Fruit fly (Drosophila melanogaster) whole organism, embryonic: Measurements from ENCODE around the gene Chchd3.

ENCODE experiments used
- Bgb ChIP-seq: fragments of 200-800 bp; sonication (Bioruptor generic); IDR thresholded peaks from 2 replicates; pipeline ENCODE4 v1.3.6; 2022; ENCODE audit warnings: missing biosample characterization, missing genetic modification characterization; ENCODE audit not compliant: partially characterized antibody
- CG1024 ChIP-seq: fragments of 200-800 bp; sonication (Bioruptor generic); IDR thresholded peaks from 2 replicates; pipeline ENCODE4 v1.3.6; 2022; ENCODE audit warnings: missing biosample characterization, missing genetic modification characterization
- CG10979 ChIP-seq: fragments of 200-800 bp; sonication (Bioruptor generic); optimal IDR thresholded peaks from 2 replicates; lab custom pipeline; 2018; ENCODE audit warnings: missing biosample characterization, mild to moderate bottlenecking, missing genetic modification characterization, moderate library complexity
- CG11247 ChIP-seq: fragments of 200-800 bp; sonication (Bioruptor generic); IDR thresholded peaks from 2 replicates; pipeline ENCODE4 v1.3.6; 2022; ENCODE audit warnings: missing biosample characterization, missing genetic modification characterization
- CG11398 ChIP-seq: fragments of 200-800 bp; sonication (Bioruptor generic); optimal IDR thresholded peaks from 2 replicates; lab custom pipeline; 2016; ENCODE audit warnings: missing biosample characterization, missing genetic modification characterization
- CG1529 ChIP-seq: fragments of 200-800 bp; sonication (Bioruptor generic); optimal IDR thresholded peaks from 3 replicates; lab custom pipeline; 2018; ENCODE audit warnings: missing biosample characterization, missing genetic modification characterization
- CG15514 ChIP-seq: fragments of 200-800 bp; sonication (Bioruptor generic); optimal IDR thresholded peaks from 3 replicates; lab custom pipeline; 2017; ENCODE audit warnings: missing biosample characterization, missing genetic modification characterization, mild to moderate bottlenecking, moderate library complexity, missing genetic modification reagents
- CG3065 ChIP-seq: fragments of 200-800 bp; sonication (Bioruptor generic); optimal IDR thresholded peaks from 2 replicates; lab custom pipeline; 2016; ENCODE audit warnings: missing biosample characterization, missing genetic modification characterization
- CG32772 ChIP-seq: fragments of 200-800 bp; sonication (Bioruptor generic); IDR thresholded peaks from 2 replicates; pipeline ENCODE4 v1.3.6; 2022; ENCODE audit warnings: missing biosample characterization, missing genetic modification characterization
- CG3281 ChIP-seq: fragments of 200-800 bp; sonication (Bioruptor generic); optimal IDR thresholded peaks from 3 replicates; lab custom pipeline; 2017; ENCODE audit warnings: missing biosample characterization, mild to moderate bottlenecking, missing genetic modification characterization
- CG4617 ChIP-seq: fragments of 200-800 bp; sonication (Bioruptor generic); optimal IDR thresholded peaks from 3 replicates; lab custom pipeline; 2016; ENCODE audit warnings: missing biosample characterization, missing genetic modification characterization, borderline replicate concordance
- CG4854 ChIP-seq: fragments of 200-800 bp; sonication (Bioruptor generic); optimal IDR thresholded peaks from 2 replicates; lab custom pipeline; 2016; ENCODE audit warnings: missing biosample characterization, missing genetic modification characterization, inconsistent platforms
- CG8359 ChIP-seq: fragments of 200-800 bp; sonication (Bioruptor generic); optimal IDR thresholded peaks from 2 replicates; lab custom pipeline; 2017; ENCODE audit warnings: missing biosample characterization, mild to moderate bottlenecking, missing genetic modification characterization, borderline replicate concordance
- CG8388 ChIP-seq: fragments of 200-800 bp; sonication (Bioruptor generic); optimal IDR thresholded peaks from 2 replicates; lab custom pipeline; 2019; ENCODE audit warnings: missing biosample characterization, mild to moderate bottlenecking, missing genetic modification characterization, moderate library complexity
- CG8478 ChIP-seq: fragments of >200 bp; optimal IDR thresholded peaks from 2 replicates; lab custom pipeline; 2018
- Camta ChIP-seq: fragments of 200-800 bp; sonication (Bioruptor generic); optimal IDR thresholded peaks from 2 replicates; lab custom pipeline; 2016; ENCODE audit warnings: missing biosample characterization, missing genetic modification characterization
- Dll ChIP-seq: fragments of 200-800 bp; sonication (Bioruptor generic); IDR thresholded peaks from 4 replicates; pipeline ENCODE4 v1.3.6; 2022; ENCODE audit warnings: missing biosample characterization, missing genetic modification characterization; ENCODE audit not compliant: partially characterized antibody
- Drgx ChIP-seq: fragments of 200-800 bp; sonication (Bioruptor generic); IDR thresholded peaks from 2 replicates; pipeline ENCODE4 v1.3.6; 2022; ENCODE audit warnings: missing biosample characterization, missing genetic modification characterization
- Eip74EF ChIP-seq, 2 experiments: fragments of 200-800 bp in 1 of 2; fragments of >200 bp in 1 of 2; sonication (Bioruptor generic) in 1 of 2; optimal IDR thresholded peaks; 2 replicates each; lab custom pipeline; 2017 to 2019; ENCODE audit warnings: missing biosample characterization in 2 of 2, missing genetic modification characterization in 2 of 2, mild to moderate bottlenecking in 1 of 2, moderate library complexity in 1 of 2
- H15 ChIP-seq: fragments of 200-800 bp; sonication (Bioruptor generic); IDR thresholded peaks from 3 replicates; pipeline ENCODE4 v1.3.6; 2022; ENCODE audit warnings: missing biosample characterization, missing genetic modification characterization
- HLH3B ChIP-seq: fragments of 200-800 bp; sonication (Bioruptor generic); IDR thresholded peaks from 2 replicates; pipeline ENCODE4 v1.3.6; 2022; ENCODE audit warnings: missing biosample characterization, missing genetic modification characterization
- Hmr ChIP-seq: fragments of 200-800 bp; sonication (Bioruptor generic); optimal IDR thresholded peaks from 3 replicates; lab custom pipeline; 2017; ENCODE audit warnings: mild to moderate bottlenecking, missing biosample characterization, missing genetic modification reagents, missing genetic modification characterization
- Hsf ChIP-seq: fragments of 200-800 bp; sonication (Bioruptor generic); optimal IDR thresholded peaks from 3 replicates; lab custom pipeline; 2016; ENCODE audit warnings: missing biosample characterization, missing genetic modification characterization
- MTF-1 ChIP-seq: fragments of 200-800 bp; sonication (Bioruptor generic); optimal IDR thresholded peaks from 2 replicates; lab custom pipeline; 2018; ENCODE audit warnings: missing biosample characterization, mild to moderate bottlenecking, missing genetic modification characterization, borderline replicate concordance
- Myb ChIP-seq: fragments of 200-800 bp; sonication (Bioruptor generic); optimal IDR thresholded peaks from 2 replicates; lab custom pipeline; 2016; ENCODE audit warnings: missing biosample characterization, missing genetic modification characterization
- Opbp ChIP-seq: fragments of 200-800 bp; sonication (Bioruptor generic); IDR thresholded peaks from 3 replicates; pipeline ENCODE4 v1.3.6; 2022; ENCODE audit warnings: missing biosample characterization, missing genetic modification characterization; ENCODE audit not compliant: partially characterized antibody
- Sin3A ChIP-seq: fragments of >200 bp; optimal IDR thresholded peaks from 2 replicates; lab custom pipeline; 2018
- Sox100B ChIP-seq: fragments of 200-800 bp; sonication (Bioruptor generic); optimal IDR thresholded peaks from 3 replicates; lab custom pipeline; 2018; ENCODE audit warnings: missing biosample characterization, mild to moderate bottlenecking, missing genetic modification characterization
- Xrp1 ChIP-seq: fragments of 200-800 bp; sonication (Bioruptor generic); IDR thresholded peaks from 2 replicates; pipeline ENCODE4 v1.3.6; 2022; ENCODE audit warnings: missing biosample characterization, missing genetic modification characterization
- ash1 ChIP-seq: fragments of 200-800 bp; sonication (Bioruptor generic); optimal IDR thresholded peaks from 2 replicates; lab custom pipeline; 2018; ENCODE audit warnings: missing biosample characterization, mild to moderate bottlenecking, missing genetic modification characterization
- chif ChIP-seq, 2 experiments: fragments of 200-800 bp; sonication (Bioruptor generic); optimal IDR thresholded peaks; 3 replicates each; lab custom pipeline; 2016; ENCODE audit warnings: missing biosample characterization in 2 of 2, missing genetic modification characterization in 2 of 2
- disco-r ChIP-seq: fragments of 200-800 bp; sonication (Bioruptor generic); optimal IDR thresholded peaks from 2 replicates; lab custom pipeline; 2016; ENCODE audit warnings: missing biosample characterization, missing genetic modification characterization
- dm ChIP-seq: fragments of 200-800 bp; sonication (Bioruptor generic); optimal IDR thresholded peaks from 3 replicates; lab custom pipeline; 2016; ENCODE audit warnings: missing biosample characterization, missing genetic modification characterization
- ems ChIP-seq: fragments of 200-800 bp; sonication (Bioruptor generic); optimal IDR thresholded peaks from 3 replicates; lab custom pipeline; 2016; ENCODE audit warnings: missing biosample characterization, missing genetic modification characterization
- eve ChIP-seq, 2 experiments: fragments of >200 bp; optimal IDR thresholded peaks; 2 replicates each; lab custom pipeline; 2017; ENCODE audit warnings: missing biosample characterization in 2 of 2, missing genetic modification characterization in 2 of 2
- fd96Cb ChIP-seq: fragments of 200-800 bp; sonication (Bioruptor generic); optimal IDR thresholded peaks from 2 replicates; lab custom pipeline; 2018; ENCODE audit warnings: missing biosample characterization, mild to moderate bottlenecking, missing genetic modification characterization, moderate library complexity
- fru ChIP-seq: fragments of >200 bp; optimal IDR thresholded peaks from 2 replicates; lab custom pipeline; 2017
- gfzf ChIP-seq: fragments of 200-800 bp; sonication (Bioruptor generic); optimal IDR thresholded peaks from 2 replicates; lab custom pipeline; 2016; ENCODE audit warnings: missing biosample characterization, mild to moderate bottlenecking, missing genetic modification characterization, moderate library complexity
- hbn ChIP-seq: fragments of 200-800 bp; sonication (Bioruptor generic); IDR thresholded peaks from 2 replicates; pipeline ENCODE4 v1.3.6; 2022; ENCODE audit warnings: missing biosample characterization, missing genetic modification characterization; ENCODE audit not compliant: partially characterized antibody
- ind ChIP-seq: fragments of 200-800 bp; sonication (Bioruptor generic); optimal IDR thresholded peaks from 3 replicates; lab custom pipeline; 2016; ENCODE audit warnings: missing biosample characterization, missing genetic modification characterization
- mirr ChIP-seq: fragments of 200-800 bp; sonication (Bioruptor generic); optimal IDR thresholded peaks from 3 replicates; lab custom pipeline; 2018; ENCODE audit warnings: missing biosample characterization, mild to moderate bottlenecking, missing genetic modification characterization
- nerfin-2 ChIP-seq: fragments of 200-800 bp; sonication (Bioruptor generic); IDR thresholded peaks from 2 replicates; pipeline ENCODE4 v1.3.6; 2022; ENCODE audit warnings: missing biosample characterization, missing genetic modification characterization; ENCODE audit not compliant: partially characterized antibody
- pnt ChIP-seq: fragments of 200-800 bp; sonication (Bioruptor generic); optimal IDR thresholded peaks from 3 replicates; lab custom pipeline; 2016; ENCODE audit warnings: missing biosample characterization, missing genetic modification characterization
- sens ChIP-seq: fragments of 200-800 bp; sonication (Bioruptor generic); peaks from one replicate; lab custom pipeline; 2016; ENCODE audit warnings: missing biosample characterization, missing genetic modification characterization
- slou ChIP-seq: fragments of 200-800 bp; sonication (Bioruptor generic); optimal IDR thresholded peaks from 3 replicates; lab custom pipeline; 2016; ENCODE audit warnings: missing biosample characterization, missing genetic modification characterization
- vfl ChIP-seq: fragments of 200-800 bp; sonication (Bioruptor generic); optimal IDR thresholded peaks from 2 replicates; lab custom pipeline; 2016; ENCODE audit warnings: missing biosample characterization, missing genetic modification characterization
- vvl ChIP-seq: fragments of 200-800 bp; sonication (Bioruptor generic); IDR thresholded peaks from 2 replicates; pipeline ENCODE4 v1.3.6; 2022; ENCODE audit warnings: missing biosample characterization, missing genetic modification characterization
- zen ChIP-seq: fragments of 200-800 bp; sonication (Bioruptor generic); optimal IDR thresholded peaks from 3 replicates; lab custom pipeline; 2018; ENCODE audit warnings: missing biosample characterization, mild to moderate bottlenecking, missing genetic modification characterization, moderate library complexity

Gene Chchd3

DNA sequence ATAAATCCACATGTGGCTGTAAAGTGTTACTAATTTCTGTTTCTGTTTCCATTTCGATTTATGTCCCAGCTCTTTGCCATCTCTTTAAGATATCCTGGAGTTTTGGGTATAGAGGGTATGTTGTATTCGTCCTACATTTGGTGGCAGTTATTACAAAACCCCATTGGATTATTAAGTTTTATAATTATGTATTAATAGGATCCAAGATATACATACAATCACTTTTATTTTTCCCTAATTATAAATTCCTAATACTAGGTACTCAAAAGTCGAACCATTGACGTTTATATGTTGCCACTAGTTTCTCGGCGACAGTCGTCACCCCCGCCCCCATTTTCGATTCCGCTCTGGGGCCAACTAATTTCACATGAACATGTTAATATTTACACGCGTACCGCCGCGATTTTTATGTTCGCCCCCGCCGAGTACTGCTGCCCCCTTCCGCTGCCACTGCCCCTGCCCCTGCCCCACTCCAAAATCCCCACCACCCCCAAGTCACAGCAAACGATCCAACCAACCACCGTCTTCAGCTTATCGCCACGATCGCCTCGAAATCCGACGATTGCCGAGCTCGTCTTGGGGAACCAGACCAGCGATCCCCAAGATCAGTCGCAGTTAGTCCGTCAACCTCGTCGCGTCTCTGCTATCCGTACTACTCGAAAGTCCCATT lies 11.1 kb upstream of the Chchd3 start, which contains the start of gene Sox100B (continued):
- TF ChIP-seq Hmr (no peak), vvl (GFP tag; lab: Robert Waterston, UW) (peak; percentile 89), mirr (no peak), Eip74EF (GFP tag; optimal IDR thresholded peaks at IDR 0.05; lab: Kevin White, UChicago) (peak in 1 of 2 experiments; percentile 18), CG10979 (peak; percentile 87), hbn (GFP tag; lab: Robert Waterston, UW) (no peak), chif (GFP tag; optimal IDR thresholded peaks at IDR 0.05; lab: Kevin White, UChicago) (peak; percentile 52 to 59), Sox100B (GFP tag; lab: Kevin White, UChicago) (peak; percentile 78), CG11247 (GFP tag; lab: Robert Waterston, UW) (no peak), H15 (GFP tag; lab: Robert Waterston, UW) (0 out of 3 replicates have a peak, but pooled peaks have one; percentile 31), eve (GFP tag; optimal IDR thresholded peaks at IDR 0.05; lab: Kevin White, UChicago) (peak in 1 of 2 experiments; percentile 15), CG3281 (GFP tag; lab: Kevin White, UChicago) (peak; percentile 5), CG3065 (peak; percentile 20), CG1529 (peak; percentile 59)

dm6 chr3R:31062344-31062964 lies 8.7 kb upstream of the Chchd3 start:
- TF ChIP-seq CG32772 (GFP tag; lab: Robert Waterston, UW) (no peak), CG8478 (lab: Kevin White, UChicago) (no peak), zen (tag; lab: Kevin White, UChicago) (peak; percentile 19), dm (GFP tag; lab: Kevin White, UChicago) (no peak), Camta (GFP tag; lab: Kevin White, UChicago) (no peak), gfzf (GFP tag; lab: Kevin White, UChicago) (no peak), pnt (GFP tag; lab: Kevin White, UChicago) (no peak), slou (GFP tag; lab: Kevin White, UChicago) (no peak), ash1 (GFP tag; lab: Kevin White, UChicago) (no peak), CG3281 (GFP tag; lab: Kevin White, UChicago) (no peak), fru (lab: Kevin White, UChicago) (no peak), CG1024 (GFP tag; lab: Robert Waterston, UW) (no peak), nerfin-2 (GFP tag; lab: Robert Waterston, UW) (no peak), Opbp (GFP tag; lab: Robert Waterston, UW) (no peak), CG11398 (no peak), HLH3B (GFP tag; lab: Robert Waterston, UW) (0 out of 2 replicates have a peak, but pooled peaks have one; percentile 6), fd96Cb (no peak), CG8388 (GFP tag; lab: Kevin White, UChicago) (no peak), CG10979 (no peak), MTF-1 (GFP tag; lab: Kevin White, UChicago) (no peak), Bgb (no peak), CG8359 (GFP tag; lab: Kevin White, UChicago) (no peak), Myb (GFP tag; lab: Kevin White, UChicago) (no peak), disco-r (GFP tag; lab: Kevin White, UChicago) (no peak), CG15514 (GFP tag; lab: Kevin White, UChicago) (no peak), ind (GFP tag; lab: Kevin White, UChicago) (no peak), Drgx (GFP tag; lab: Robert Waterston, UW) (peak; percentile 81), sens (GFP tag; lab: Kevin White, UChicago) (peak; percentile 87), CG4854 (GFP tag; lab: Kevin White, UChicago) (no peak), Hsf (GFP tag; lab: Kevin White, UChicago) (peak; percentile 38), Xrp1 (GFP tag; lab: Robert Waterston, UW) (0 out of 2 replicates have a peak, but pooled peaks have one; percentile 20), Dll (GFP tag; lab: Robert Waterston, UW) (no peak), ems (GFP tag; lab: Kevin White, UChicago) (no peak), vfl (GFP tag; lab: Kevin White, UChicago) (no peak), Sin3A (no peak), CG4617 (no peak)
